Worm (Caenorhabditis elegans) whole organism, L4 larva: ENCODE results near the gene wrt-3.

Experiments
- D1046.2 ChIP-seq: fragments of 200-800 bp; sonication (Bioruptor generic); IDR thresholded peaks from 2 replicates; pipeline ENCODE4 v1.3.6; 2022; ENCODE audit warnings: missing genetic modification characterization, missing compliant biosample characterization
- F49E8.2 ChIP-seq: sonication (generic microtip); optimal IDR thresholded peaks from 2 replicates; lab custom pipeline; 2016; ENCODE audit warnings: missing compliant biosample characterization, mild to moderate bottlenecking, missing genetic modification characterization, borderline replicate concordance
- Y48G9A.11 ChIP-seq: fragments of 200-800 bp; sonication (Bioruptor generic); IDR thresholded peaks from 2 replicates; pipeline ENCODE4 v1.3.6; 2022; ENCODE audit warnings: missing genetic modification reagents, missing genetic modification characterization, missing compliant biosample characterization
- Y75B8A.6 ChIP-seq: fragments of 200-800 bp; sonication (Bioruptor generic); IDR thresholded peaks from 2 replicates; pipeline ENCODE4 v1.3.6; 2022; ENCODE audit warnings: missing genetic modification reagents, missing genetic modification characterization, missing compliant biosample characterization
- ZK337.2 ChIP-seq: fragments of 200-800 bp; sonication (Bioruptor generic); IDR thresholded peaks from 2 replicates; pipeline ENCODE4 v1.3.6; 2022; ENCODE audit warnings: missing genetic modification reagents, missing genetic modification characterization, missing compliant biosample characterization
- ama-1 ChIP-seq: fragments of 150-350 bp; optimal IDR thresholded peaks from 2 replicates; lab custom pipeline; 2014; ENCODE audit warnings: inconsistent platforms, mixed read lengths
- attf-4 ChIP-seq: sonication (generic microtip); optimal IDR thresholded peaks from 3 replicates; lab custom pipeline; 2017; ENCODE audit warnings: missing biosample characterization, missing genetic modification characterization
- ceh-32 ChIP-seq: sonication (generic microtip); optimal IDR thresholded peaks from 2 replicates; lab custom pipeline; 2016; ENCODE audit warnings: mild to moderate bottlenecking, missing genetic modification characterization, missing compliant biosample characterization; ENCODE audit not compliant: poor library complexity
- ceh-62 ChIP-seq: sonication (generic microtip); optimal IDR thresholded peaks from 2 replicates; lab custom pipeline; 2017; ENCODE audit warnings: missing biosample characterization, missing genetic modification characterization
- ces-1 ChIP-seq: fragments of 150-350 bp; sonication (generic microtip); optimal IDR thresholded peaks from 4 replicates; lab custom pipeline; 2014; ENCODE audit warnings: missing biosample characterization, missing genetic modification reagents, missing genetic modification characterization
- ctbp-1 ChIP-seq: fragments of 200-800 bp; sonication (Bioruptor generic); IDR thresholded peaks from 2 replicates; pipeline ENCODE4 v1.3.6; 2022; ENCODE audit warnings: missing genetic modification reagents, missing genetic modification characterization, missing compliant biosample characterization
- daf-16 ChIP-seq, 3 experiments: sonication (generic microtip); optimal IDR thresholded peaks; 2 replicates each; lab custom pipeline; 2016 to 2017; ENCODE audit warnings: missing genetic modification characterization in 3 of 3, missing genetic modification reagents in 3 of 3, mild to moderate bottlenecking in 2 of 3, missing compliant biosample characterization in 2 of 3, missing biosample characterization in 1 of 3, moderate library complexity in 1 of 3
- dmd-6 ChIP-seq: fragments of 200-800 bp; sonication (Bioruptor generic); IDR thresholded peaks from 2 replicates; pipeline ENCODE4 v1.3.6; 2022; ENCODE audit warnings: missing genetic modification reagents, missing genetic modification characterization, missing compliant biosample characterization
- duxl-1 ChIP-seq: sonication (generic microtip); optimal IDR thresholded peaks from 2 replicates; lab custom pipeline; 2016; ENCODE audit warnings: mild to moderate bottlenecking, missing genetic modification characterization, moderate library complexity, missing compliant biosample characterization; ENCODE audit not compliant: poor library complexity
- dve-1 ChIP-seq: sonication (generic microtip); optimal IDR thresholded peaks from 2 replicates; lab custom pipeline; 2017; ENCODE audit warnings: antibody characterized with exemption, mild to moderate bottlenecking, missing genetic modification characterization, missing compliant biosample characterization; ENCODE audit not compliant: insufficient read depth
- egl-43 ChIP-seq: fragments of 200-800 bp; sonication (Bioruptor generic); IDR thresholded peaks from 2 replicates; pipeline ENCODE4 v1.3.6; 2022; ENCODE audit warnings: missing genetic modification reagents, missing genetic modification characterization, missing compliant biosample characterization
- fkh-10 ChIP-seq: fragments of 150-350 bp; optimal IDR thresholded peaks from 2 replicates; lab custom pipeline; 2014; ENCODE audit warnings: missing biosample characterization, missing genetic modification reagents, missing genetic modification characterization
- fos-1 ChIP-seq: fragments of 150-350 bp; optimal IDR thresholded peaks from 2 replicates; lab custom pipeline; 2014; ENCODE audit warnings: missing biosample characterization, missing genetic modification characterization
- hlh-11 ChIP-seq: fragments of 200-800 bp; sonication (Bioruptor generic); optimal IDR thresholded peaks from 2 replicates; lab custom pipeline; 2018; ENCODE audit warnings: mild to moderate bottlenecking, missing genetic modification characterization, missing compliant biosample characterization
- jun-1 ChIP-seq: fragments of 150-350 bp; optimal IDR thresholded peaks from 2 replicates; lab custom pipeline; 2014; ENCODE audit warnings: missing biosample characterization, missing genetic modification reagents, missing genetic modification characterization
- lin-1 ChIP-seq: fragments of 200-800 bp; sonication (Bioruptor generic); IDR thresholded peaks from 2 replicates; pipeline ENCODE4 v1.3.6; 2022; ENCODE audit warnings: missing genetic modification reagents, missing genetic modification characterization, missing compliant biosample characterization
- lin-38 ChIP-seq: fragments of 200-800 bp; sonication (Bioruptor generic); IDR thresholded peaks from 2 replicates; pipeline ENCODE4 v1.3.6; 2022; ENCODE audit warnings: missing genetic modification reagents, missing genetic modification characterization, missing compliant biosample characterization
- lsy-2 ChIP-seq, 2 experiments: fragments of 150-350 bp in 1 of 2; sonication (generic microtip) in 1 of 2; optimal IDR thresholded peaks; 2 replicates each; lab custom pipeline; 2014 to 2017; ENCODE audit warnings: missing biosample characterization in 2 of 2, missing genetic modification characterization in 2 of 2
- madf-9 ChIP-seq: fragments of 200-800 bp; sonication (Bioruptor generic); conservative IDR thresholded peaks from 2 replicates; pipeline ENCODE4 v1.3.6; 2022; ENCODE audit warnings: missing genetic modification reagents, missing genetic modification characterization, missing compliant biosample characterization
- mdl-1 ChIP-seq, 2 experiments: fragments of 150-350 bp in 1 of 2; sonication (generic microtip) in 1 of 2; optimal IDR thresholded peaks; 2 replicates each; lab custom pipeline; 2014 to 2017; ENCODE audit warnings: missing biosample characterization in 2 of 2, missing genetic modification characterization in 2 of 2
- mdt-29 ChIP-seq: fragments of 200-800 bp; sonication (Bioruptor generic); IDR thresholded peaks from 2 replicates; pipeline ENCODE4 v1.3.6; 2022; ENCODE audit warnings: missing genetic modification reagents, missing genetic modification characterization, missing compliant biosample characterization
- mxl-3 ChIP-seq: fragments of 200-800 bp; sonication (Bioruptor generic); optimal IDR thresholded peaks from 2 replicates; lab custom pipeline; 2018; ENCODE audit warnings: mild to moderate bottlenecking, missing genetic modification characterization, missing compliant biosample characterization
- nhr-10 ChIP-seq: fragments of 150-350 bp; optimal IDR thresholded peaks from 2 replicates; lab custom pipeline; 2014; ENCODE audit warnings: missing biosample characterization, missing genetic modification characterization
- nhr-102 ChIP-seq: sonication (generic microtip); optimal IDR thresholded peaks from 2 replicates; lab custom pipeline; 2016; ENCODE audit warnings: mild to moderate bottlenecking, missing genetic modification characterization, moderate library complexity, missing compliant biosample characterization
- nhr-28 ChIP-seq: fragments of 150-350 bp; optimal IDR thresholded peaks from 2 replicates; lab custom pipeline; 2014; ENCODE audit warnings: missing biosample characterization, missing genetic modification characterization
- nhr-41 ChIP-seq: fragments of 200-800 bp; sonication (Bioruptor generic); IDR thresholded peaks from 2 replicates; pipeline ENCODE4 v1.3.6; 2022; ENCODE audit warnings: missing genetic modification reagents, missing genetic modification characterization, missing compliant biosample characterization
- nhr-42 ChIP-seq: fragments of 200-800 bp; sonication (Bioruptor generic); IDR thresholded peaks from 2 replicates; pipeline ENCODE4 v1.3.6; 2022; ENCODE audit warnings: missing genetic modification characterization, missing compliant biosample characterization
- nhr-77 ChIP-seq: fragments of 150-350 bp; optimal IDR thresholded peaks from 2 replicates; lab custom pipeline; 2014; ENCODE audit warnings: missing biosample characterization, missing genetic modification characterization
- php-3 ChIP-seq: fragments of 200-800 bp; sonication (Bioruptor generic); IDR thresholded peaks from 2 replicates; pipeline ENCODE4 v1.3.6; 2022; ENCODE audit warnings: missing genetic modification reagents, missing genetic modification characterization, missing compliant biosample characterization
- saeg-2 ChIP-seq: fragments of 200-800 bp; sonication (Bioruptor generic); IDR thresholded peaks from 2 replicates; pipeline ENCODE4 v1.3.6; 2022; ENCODE audit warnings: missing genetic modification reagents, missing genetic modification characterization, missing compliant biosample characterization
- sdz-12 ChIP-seq: fragments of 200-800 bp; sonication (Bioruptor generic); optimal IDR thresholded peaks from 2 replicates; lab custom pipeline; 2018; ENCODE audit warnings: mild to moderate bottlenecking, missing genetic modification characterization, missing compliant biosample characterization
- skn-1 ChIP-seq: fragments of 150-350 bp; optimal IDR thresholded peaks from 2 replicates; lab custom pipeline; 2014; ENCODE audit warnings: missing biosample characterization, missing genetic modification characterization
- spr-1 ChIP-seq: sonication (generic microtip); optimal IDR thresholded peaks from 2 replicates; lab custom pipeline; 2016; ENCODE audit warnings: mild to moderate bottlenecking, missing genetic modification characterization, missing compliant biosample characterization
- spr-3 ChIP-seq: fragments of 200-800 bp; sonication (Bioruptor generic); optimal IDR thresholded peaks from 2 replicates; lab custom pipeline; 2018; ENCODE audit warnings: mild to moderate bottlenecking, missing genetic modification characterization, missing compliant biosample characterization
- unc-130 ChIP-seq: sonication (generic microtip); optimal IDR thresholded peaks from 2 replicates; lab custom pipeline; 2016; ENCODE audit warnings: missing genetic modification reagents, missing genetic modification characterization, missing compliant biosample characterization
- unc-39 ChIP-seq: sonication (generic microtip); optimal IDR thresholded peaks from 2 replicates; lab custom pipeline; 2017; ENCODE audit warnings: missing biosample characterization, missing genetic modification characterization
- unc-62 ChIP-seq, 3 experiments: fragments of 150-350 bp in 1 of 3; sonication (generic microtip); optimal IDR thresholded peaks in 2 of 3; peaks in 1 of 3; 1 replicate in 1 of 3; 2 replicates in 2 of 3; lab custom pipeline; 2014 to 2017; ENCODE audit warnings: missing biosample characterization in 3 of 3, missing genetic modification characterization in 3 of 3, missing genetic modification reagents in 3 of 3, missing genotype in 1 of 3
- zip-2 ChIP-seq: fragments of 150-350 bp; optimal IDR thresholded peaks from 2 replicates; lab custom pipeline; 2014; ENCODE audit warnings: missing biosample characterization, missing genetic modification characterization
- ztf-11 ChIP-seq: fragments of 150-350 bp; optimal IDR thresholded peaks from 2 replicates; lab custom pipeline; 2014; ENCODE audit warnings: missing biosample characterization, missing genetic modification characterization

The wrt-3 gene

DNA sequence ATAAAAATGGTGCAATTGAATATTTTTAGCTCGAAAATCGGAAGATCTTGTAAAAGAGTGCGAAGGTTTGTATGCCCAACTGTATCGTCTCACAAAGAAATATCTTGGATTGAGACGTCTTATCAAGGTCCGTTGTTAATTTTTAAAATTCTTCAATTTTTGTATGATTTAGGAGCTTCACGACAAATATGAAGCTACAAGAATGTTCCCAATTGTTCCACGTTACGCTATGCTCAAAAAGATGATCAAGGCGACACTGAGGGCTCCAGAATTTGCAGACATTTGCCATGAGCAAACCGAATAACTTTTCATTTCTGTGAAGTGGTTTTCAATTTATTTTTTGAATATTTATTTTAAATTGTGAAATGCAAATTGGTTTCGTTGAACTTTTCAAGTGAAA lies 38.5 kb downstream of the wrt-3 start (continued):
- TF ChIP-seq php-3: 0 out of 2 replicates have a peak, but pooled peaks have one; percentile 53
- TF ChIP-seq F49E8.2 (tag; lab: Kevin White, UChicago): no peak
- TF ChIP-seq fos-1: no peak
- peak in 1 of 2 experiments; percentile 48 for TF ChIP-seq lsy-2 (tag; optimal IDR thresholded peaks at IDR 0.05; lab: Kevin White, UChicago)
- no peak for TF ChIP-seq spr-1 (tag; lab: Kevin White, UChicago)
- peak; percentile 13; the same call in 1 of the 2 replicates for TF ChIP-seq nhr-42 (GFP tag; lab: Robert Waterston, UW)
- no peak for TF ChIP-seq nhr-41 (GFP tag; lab: Robert Waterston, UW)
- TF ChIP-seq dmd-6 (GFP tag; lab: Robert Waterston, UW): peak; percentile 40
- TF ChIP-seq ctbp-1 (GFP tag; lab: Robert Waterston, UW): 0 out of 2 replicates have a peak, but pooled peaks have one; percentile 13
- peak; percentile 20 for TF ChIP-seq nhr-77 (tag; lab: Kevin White, UChicago)
- no peak for TF ChIP-seq ztf-11 (tag; lab: Kevin White, UChicago)
- no peak for TF ChIP-seq saeg-2 (GFP tag; lab: Robert Waterston, UW)
- no peak for TF ChIP-seq hlh-11 (tag; lab: Kevin White, UChicago)
- TF ChIP-seq fkh-10: no peak
- peak; percentile 82 for TF ChIP-seq ama-1 (lab: Kevin White, UChicago)
- TF ChIP-seq D1046.2 (GFP tag; lab: Robert Waterston, UW): no peak
- peak; percentile 3 for TF ChIP-seq nhr-10 (tag; lab: Kevin White, UChicago)
- no peak for TF ChIP-seq unc-39 (tag; lab: Kevin White, UChicago)
- no peak for TF ChIP-seq mdl-1 (tag; optimal IDR thresholded peaks at IDR 0.05; lab: Kevin White, UChicago)
- no peak for TF ChIP-seq egl-43
- peak; percentile 5 for TF ChIP-seq unc-130 (GFP tag; lab: Kevin White, UChicago)
- TF ChIP-seq Y48G9A.11 (GFP tag; lab: Robert Waterston, UW): 0 out of 2 replicates have a peak, but pooled peaks have one; percentile 63
- peak; percentile 24 for TF ChIP-seq spr-3 (GFP tag; lab: Kevin White, UChicago)
- no peak; the same call in 1 of the 2 replicates for TF ChIP-seq madf-9 (GFP tag; lab: Robert Waterston, UW)
- 0 out of 2 replicates have a peak, but pooled peaks have one; percentile 33 for TF ChIP-seq lin-1 (GFP tag; lab: Robert Waterston, UW)
- no peak for TF ChIP-seq nhr-28 (tag; lab: Kevin White, UChicago)
- no peak for TF ChIP-seq ceh-62 (tag; lab: Kevin White, UChicago)
- peak in 1 of 2 experiments; percentile 96 for TF ChIP-seq unc-62 (GFP tag; optimal IDR thresholded peaks at IDR 0.05 in 1 of 2; lab: Kevin White, UChicago)
- TF ChIP-seq unc-62 (tag; optimal IDR thresholded peaks at IDR 0.05; lab: Kevin White, UChicago): no peak
- no peak for TF ChIP-seq jun-1 (tag; lab: Kevin White, UChicago)
- no peak for TF ChIP-seq sdz-12 (GFP tag; lab: Kevin White, UChicago)
- no peak for TF ChIP-seq ceh-32 (tag; lab: Kevin White, UChicago)
- TF ChIP-seq Y75B8A.6 (GFP tag; lab: Robert Waterston, UW): 0 out of 2 replicates have a peak, but pooled peaks have one; percentile 43
- no peak for TF ChIP-seq nhr-102
- TF ChIP-seq duxl-1 (tag; lab: Kevin White, UChicago): no peak
- no peak for TF ChIP-seq daf-16 (GFP tag; optimal IDR thresholded peaks at IDR 0.05; lab: Kevin White, UChicago)
- TF ChIP-seq daf-16 (tag; optimal IDR thresholded peaks at IDR 0.05; lab: Kevin White, UChicago): peak; percentile 20
- TF ChIP-seq dve-1 (tag; lab: Kevin White, UChicago): peak; percentile 74

DNA sequence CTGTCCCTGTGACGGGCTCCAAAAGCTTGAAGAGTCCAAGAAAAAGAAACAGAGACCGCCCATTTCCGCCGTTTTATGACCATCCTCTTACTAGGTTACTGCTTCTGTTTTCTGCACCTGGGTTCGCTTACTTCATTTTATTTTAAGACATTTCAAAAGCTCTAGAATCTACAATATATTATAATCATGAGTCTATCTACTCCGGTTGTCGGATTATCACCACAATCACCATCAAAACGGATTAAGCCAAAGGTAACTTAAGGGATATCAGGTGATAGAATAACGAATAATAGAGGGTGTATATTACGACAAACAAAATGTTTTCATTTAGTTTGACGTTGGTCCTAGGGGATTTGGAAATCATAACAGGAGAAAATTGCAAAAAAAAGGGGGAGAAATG lies 44.9 kb downstream of the wrt-3 start:
- TF ChIP-seq zip-2 (tag; lab: Kevin White, UChicago): no peak

DNA sequence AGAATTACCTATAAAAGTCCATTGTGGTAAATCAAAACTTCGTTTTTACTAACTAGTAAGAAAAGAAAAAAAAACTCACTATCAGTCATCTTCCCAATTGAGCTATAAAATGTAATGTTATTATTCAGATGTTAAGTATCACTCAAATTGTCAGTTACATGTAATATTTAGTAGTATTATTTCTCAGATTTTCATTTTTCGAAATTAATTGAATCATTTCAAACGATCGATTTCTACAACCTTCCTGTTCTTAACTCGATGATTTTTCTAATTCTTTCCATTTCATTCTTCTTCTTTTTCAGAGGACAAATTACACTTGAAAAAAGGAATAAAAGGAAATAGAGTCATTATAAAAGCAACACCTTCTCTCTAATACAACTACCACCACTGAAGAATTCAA lies 49.3 kb downstream of the wrt-3 start, which contains the start of gene F59B8.1:
Gene F59B8.1 (plus strand): TSS at position 301 of the 400 bp plus-strand sequence.
- no peak for TF ChIP-seq ama-1 (lab: Kevin White, UChicago)
- no peak for TF ChIP-seq skn-1 (tag; lab: Kevin White, UChicago)
- no peak for TF ChIP-seq lin-38
- TF ChIP-seq daf-16 (GFP tag; optimal IDR thresholded peaks at IDR 0.05; lab: Kevin White, UChicago): no peak
- no peak for TF ChIP-seq daf-16 (tag; optimal IDR thresholded peaks at IDR 0.05; lab: Kevin White, UChicago)
- TF ChIP-seq zip-2 (tag; lab: Kevin White, UChicago): no peak
- TF ChIP-seq Y75B8A.6 (GFP tag; lab: Robert Waterston, UW): no peak
- no peak for TF ChIP-seq ZK337.2 (GFP tag; lab: Robert Waterston, UW)
- TF ChIP-seq ces-1 (GFP tag; lab: Kevin White, UChicago): no peak
- no peak for TF ChIP-seq mdt-29
- no peak for TF ChIP-seq attf-4 (tag; lab: Kevin White, UChicago)
- TF ChIP-seq madf-9 (GFP tag; lab: Robert Waterston, UW): no peak
- no peak for TF ChIP-seq nhr-10 (tag; lab: Kevin White, UChicago)
- no peak for TF ChIP-seq mxl-3 (GFP tag; lab: Kevin White, UChicago)
